Fruit fly (Drosophila melanogaster) whole organism, adult: ENCODE data around the gene Traf6.

Experiments used
- CG12768 ChIP-seq: fragments of 200-800 bp; sonication (Bioruptor generic); optimal IDR thresholded peaks from 2 replicates; lab custom pipeline; 2017; ENCODE audit warnings: missing biosample characterization, missing genetic modification characterization, mild to moderate bottlenecking, moderate library complexity, missing genetic modification reagents
- CG1620 ChIP-seq: fragments of 200-800 bp; sonication (Bioruptor generic); optimal IDR thresholded peaks from 2 replicates; lab custom pipeline; 2016; ENCODE audit warnings: missing biosample characterization, missing genetic modification characterization
- CG33017 ChIP-seq: fragments of 200-800 bp; sonication (Bioruptor generic); optimal IDR thresholded peaks from 2 replicates; lab custom pipeline; 2018; ENCODE audit warnings: missing biosample characterization, mild to moderate bottlenecking, missing genetic modification characterization, moderate library complexity
- CG5204 ChIP-seq: fragments of 200-800 bp; sonication (Bioruptor generic); optimal IDR thresholded peaks from 2 replicates; lab custom pipeline; 2016; ENCODE audit warnings: missing biosample characterization, missing genetic modification characterization
- Clk ChIP-seq: fragments of 200-800 bp; sonication (Bioruptor generic); optimal IDR thresholded peaks from 2 replicates; lab custom pipeline; 2017; ENCODE audit warnings: missing biosample characterization, missing genetic modification characterization
- Hr96 ChIP-seq: fragments of 200-800 bp; sonication (Bioruptor generic); optimal IDR thresholded peaks from 2 replicates; lab custom pipeline; 2016; ENCODE audit warnings: missing biosample characterization, missing genetic modification characterization
- kay ChIP-seq: fragments of 200-800 bp; sonication (Bioruptor generic); peaks from one replicate; lab custom pipeline; 2016; ENCODE audit warnings: missing biosample characterization, missing genetic modification characterization, borderline replicate concordance
- ovo ChIP-seq: fragments of 200-800 bp; sonication (Bioruptor generic); optimal IDR thresholded peaks from 2 replicates; lab custom pipeline; 2016; ENCODE audit warnings: missing biosample characterization, missing genetic modification characterization
- tj ChIP-seq: fragments of 200-800 bp; sonication (Bioruptor generic); optimal IDR thresholded peaks from 3 replicates; lab custom pipeline; 2017; ENCODE audit warnings: missing biosample characterization, mild to moderate bottlenecking, missing genetic modification characterization, moderate library complexity

dm6 chrX:8205625-8206252 is 48.6 kb upstream of the Traf6 start:
- no peak for TF ChIP-seq ovo (GFP tag; lab: Kevin White, UChicago)
- no peak for TF ChIP-seq CG33017 (tag; lab: Kevin White, UChicago)
- no peak for TF ChIP-seq Clk (GFP tag; lab: Kevin White, UChicago)
- no peak for TF ChIP-seq CG12768 (GFP tag; lab: Kevin White, UChicago)
- TF ChIP-seq kay (GFP tag; lab: Kevin White, UChicago): no peak
- no peak for TF ChIP-seq tj (GFP tag; lab: Kevin White, UChicago)
- TF ChIP-seq Hr96 (GFP tag; lab: Kevin White, UChicago): no peak
- no peak for TF ChIP-seq CG5204 (GFP tag; lab: Kevin White, UChicago)
- no peak for TF ChIP-seq CG1620 (GFP tag; lab: Kevin White, UChicago)
